Worm (Caenorhabditis elegans) whole organism, L1 larva: ENCODE measurements around the gene haf-7.

Source experiments
- nhr-12 ChIP-seq: sonication (generic microtip); optimal IDR thresholded peaks from 2 replicates; lab custom pipeline; 2017; ENCODE audit warnings: missing biosample characterization, missing genetic modification characterization
- pqm-1 ChIP-seq: sonication (generic microtip); optimal IDR thresholded peaks from 3 replicates; lab custom pipeline; 2017; ENCODE audit warnings: missing biosample characterization, missing genetic modification characterization

DNA sequence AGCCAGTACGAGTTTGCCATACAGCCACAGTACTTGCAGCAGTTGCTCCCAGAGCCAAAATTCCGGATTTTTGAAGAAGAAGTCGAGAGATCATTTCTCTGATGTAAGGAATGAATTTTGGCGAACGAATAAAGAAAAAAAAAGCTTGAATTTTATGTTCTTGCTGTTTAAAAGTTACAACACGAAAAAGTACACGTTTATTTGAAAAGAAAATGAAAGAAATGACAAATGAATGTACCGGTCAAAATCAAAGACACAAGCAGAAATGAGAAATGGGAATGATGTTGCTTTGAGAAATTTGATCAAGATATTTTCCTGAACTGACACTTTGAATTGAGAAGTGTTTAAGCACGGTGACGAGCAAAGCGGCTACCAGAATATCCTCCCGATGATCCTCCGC is 31.8 kb upstream of the haf-7 start, which contains the start of gene Y50E8A.6:
- TF ChIP-seq pqm-1 (tag; lab: Kevin White, UChicago), result no peak
- no peak for TF ChIP-seq nhr-12 (tag; lab: Kevin White, UChicago)
